Comparison of ENCODE assay signal across 1 fruit fly cellular context in the genomic region with DNA sequence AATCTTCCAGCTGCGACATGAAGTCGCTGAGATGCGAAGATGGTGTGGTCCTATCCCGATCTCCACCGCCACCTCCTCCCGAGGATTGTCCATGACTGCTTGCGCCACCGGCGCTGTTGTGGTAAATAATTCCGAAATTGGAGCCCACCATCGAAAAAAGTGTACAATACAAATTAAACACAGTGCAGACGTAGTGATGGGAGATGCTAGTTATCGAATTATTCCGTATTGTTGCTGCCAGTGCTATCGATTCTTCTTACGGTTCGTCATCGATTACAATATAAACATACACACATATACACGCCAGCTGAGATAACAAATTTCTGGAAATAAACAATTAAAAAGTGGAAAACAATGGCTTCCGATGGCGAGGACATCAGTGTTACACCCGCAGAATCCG.
TF ChIP-seq lines count a peak whose summit lies in the region.

A gene (minus strand): TSS at position 219 of the 400 bp plus-strand sequence.
A gene (plus strand): TSS at position 264 of the 400 bp plus-strand sequence.

TF ChIP-seq in whole organism, embryonic, 481 proteins besides CTCF, POLR2A, EP300 and RAD21 (continued from another document and continues in another):
- TF ChIP-seq cg (GFP tag; optimal IDR thresholded peaks at IDR 0.05; lab: Kevin White, UChicago): peak; percentile 73
- TF ChIP-seq tll (GFP tag; optimal IDR thresholded peaks at IDR 0.05; lab: Kevin White, UChicago): no peak
- no peak for TF ChIP-seq Dek (tag; optimal IDR thresholded peaks at IDR 0.05; lab: Kevin White, UChicago)
- TF ChIP-seq mld (GFP tag; IDR thresholded peaks at IDR 0.05; lab: Robert Waterston, UW; ENCODE audit: partially characterized antibody): peak; percentile 76
- no peak for TF ChIP-seq croc (GFP tag; conservative IDR thresholded peaks at IDR 0.05; lab: Robert Waterston, UW)
- TF ChIP-seq BEAF-32 (GFP tag; optimal IDR thresholded peaks at IDR 0.05; lab: Kevin White, UChicago): peak; percentile 75
- no peak for TF ChIP-seq Awh (GFP tag; IDR thresholded peaks at IDR 0.05; lab: Robert Waterston, UW)
- TF ChIP-seq twi (tag; optimal IDR thresholded peaks at IDR 0.05; lab: Kevin White, UChicago): no peak
- no peak for TF ChIP-seq Asciz (GFP tag; optimal IDR thresholded peaks at IDR 0.05; lab: Kevin White, UChicago)
- no peak for TF ChIP-seq ind (GFP tag; optimal IDR thresholded peaks at IDR 0.05; lab: Kevin White, UChicago)
- TF ChIP-seq CG14860 (GFP tag; IDR thresholded peaks at IDR 0.05; lab: Robert Waterston, UW; ENCODE audit: partially characterized antibody): peak; percentile 73
- TF ChIP-seq CG8478 (optimal IDR thresholded peaks at IDR 0.05; lab: Kevin White, UChicago): no peak
- no peak for TF ChIP-seq CG9727 (GFP tag; optimal IDR thresholded peaks at IDR 0.05; lab: Kevin White, UChicago)
- no peak for TF ChIP-seq CG4328 (GFP tag; optimal IDR thresholded peaks at IDR 0.05; lab: Kevin White, UChicago)
- no peak for TF ChIP-seq sens-2 (GFP tag; IDR thresholded peaks at IDR 0.05; lab: Robert Waterston, UW)
- no peak for TF ChIP-seq CG7839 (tag; optimal IDR thresholded peaks at IDR 0.05; lab: Kevin White, UChicago)
- TF ChIP-seq CG31224 (GFP tag; IDR thresholded peaks at IDR 0.05; lab: Robert Waterston, UW): no peak
- TF ChIP-seq Fer1 (GFP tag; optimal IDR thresholded peaks at IDR 0.05; lab: Kevin White, UChicago): peak; percentile 57
- no peak for TF ChIP-seq CG13123 (GFP tag; optimal IDR thresholded peaks at IDR 0.05; lab: Kevin White, UChicago)
- TF ChIP-seq Blimp-1 (GFP tag; optimal IDR thresholded peaks at IDR 0.05; lab: Kevin White, UChicago): no peak
- no peak for TF ChIP-seq fd96Cb (tag; optimal IDR thresholded peaks at IDR 0.05; lab: Kevin White, UChicago)
- TF ChIP-seq prd (optimal IDR thresholded peaks at IDR 0.05; lab: Kevin White, UChicago): no peak
- TF ChIP-seq prd (GFP tag; IDR thresholded peaks at IDR 0.05; lab: Robert Waterston, UW): no peak
- TF ChIP-seq wek (GFP tag; optimal IDR thresholded peaks at IDR 0.05; lab: Kevin White, UChicago): peak; percentile 7
- TF ChIP-seq CG10147 (GFP tag; optimal IDR thresholded peaks at IDR 0.05; lab: Kevin White, UChicago): peak; percentile 15
- no peak for TF ChIP-seq CG17612 (GFP tag; IDR thresholded peaks at IDR 0.05; lab: Robert Waterston, UW)
- peak; percentile 46 for TF ChIP-seq CG10267 (tag; optimal IDR thresholded peaks at IDR 0.05; lab: Kevin White, UChicago)
- no peak for TF ChIP-seq tup (GFP tag; optimal IDR thresholded peaks at IDR 0.05; lab: Kevin White, UChicago)
- no peak for TF ChIP-seq caup (GFP tag; optimal IDR thresholded peaks at IDR 0.05; lab: Kevin White, UChicago; ENCODE audit: severe bottlenecking)
- no peak for TF ChIP-seq chn (GFP tag; optimal IDR thresholded peaks at IDR 0.05; lab: Kevin White, UChicago)
- TF ChIP-seq Sin3A (optimal IDR thresholded peaks at IDR 0.05; lab: Kevin White, UChicago): no peak
- no peak for TF ChIP-seq CG3281 (GFP tag; optimal IDR thresholded peaks at IDR 0.05; lab: Kevin White, UChicago)
- TF ChIP-seq NfI (GFP tag; optimal IDR thresholded peaks at IDR 0.05; lab: Kevin White, UChicago): no peak
- no peak for TF ChIP-seq fu2 (GFP tag; optimal IDR thresholded peaks at IDR 0.05; lab: Kevin White, UChicago)
- no peak for TF ChIP-seq Trl (optimal IDR thresholded peaks at IDR 0.05; lab: Kevin White, UChicago)
- TF ChIP-seq Trl (GFP tag; optimal IDR thresholded peaks at IDR 0.05; lab: Kevin White, UChicago): no peak
- TF ChIP-seq tio (GFP tag; optimal IDR thresholded peaks at IDR 0.05; lab: Kevin White, UChicago): no peak
- TF ChIP-seq vnd (GFP tag; IDR thresholded peaks at IDR 0.05; lab: Robert Waterston, UW; ENCODE audit: partially characterized antibody): peak; percentile 70
- TF ChIP-seq CG14710 (tag; optimal IDR thresholded peaks at IDR 0.05; lab: Kevin White, UChicago): peak; percentile 45
- no peak for TF ChIP-seq CG7357 (GFP tag; IDR thresholded peaks at IDR 0.05; lab: Robert Waterston, UW)
- TF ChIP-seq h (optimal IDR thresholded peaks at IDR 0.05; lab: Kevin White, UChicago): no peak
- TF ChIP-seq Dbx (GFP tag; IDR thresholded peaks at IDR 0.05; lab: Robert Waterston, UW): no peak
- TF ChIP-seq Tbp (GFP tag; optimal IDR thresholded peaks at IDR 0.05; lab: Kevin White, UChicago): no peak
- TF ChIP-seq sob (GFP tag; IDR thresholded peaks at IDR 0.05; lab: Robert Waterston, UW): no peak
- no peak for TF ChIP-seq ash1 (GFP tag; optimal IDR thresholded peaks at IDR 0.05; lab: Kevin White, UChicago)
- no peak for TF ChIP-seq ab (GFP tag; optimal IDR thresholded peaks at IDR 0.05; lab: Kevin White, UChicago)
- TF ChIP-seq ftz-f1 (GFP tag; optimal IDR thresholded peaks at IDR 0.05; lab: Kevin White, UChicago): no peak
- TF ChIP-seq sna (GFP tag; IDR thresholded peaks at IDR 0.05; lab: Robert Waterston, UW; ENCODE audit: partially characterized antibody): peak; percentile 83
- TF ChIP-seq HmgZ (tag; optimal IDR thresholded peaks at IDR 0.05; lab: Kevin White, UChicago): peak; percentile 36
- TF ChIP-seq CG10959 (GFP tag; IDR thresholded peaks at IDR 0.05; lab: Robert Waterston, UW): no peak
- no peak for TF ChIP-seq cad (GFP tag; optimal IDR thresholded peaks at IDR 0.05; lab: Kevin White, UChicago)
- peak; percentile 93 for TF ChIP-seq HLH4C (GFP tag; IDR thresholded peaks at IDR 0.05; lab: Robert Waterston, UW; ENCODE audit: partially characterized antibody)
- no peak for TF ChIP-seq Side (GFP tag; optimal IDR thresholded peaks at IDR 0.05; lab: Kevin White, UChicago)
- no peak for TF ChIP-seq trh (GFP tag; optimal IDR thresholded peaks at IDR 0.05; lab: Kevin White, UChicago)
- no peak for TF ChIP-seq CG10462 (GFP tag; optimal IDR thresholded peaks at IDR 0.05; lab: Kevin White, UChicago)
- TF ChIP-seq dysf (GFP tag; IDR thresholded peaks at IDR 0.05; lab: Robert Waterston, UW): no peak
- TF ChIP-seq bab2 (GFP tag; optimal IDR thresholded peaks at IDR 0.05; lab: Kevin White, UChicago): no peak
- no peak for TF ChIP-seq dpn (GFP tag; optimal IDR thresholded peaks at IDR 0.05; lab: Kevin White, UChicago)
- TF ChIP-seq CG13424 (tag; optimal IDR thresholded peaks at IDR 0.05; lab: Kevin White, UChicago): no peak
- TF ChIP-seq CG11398 (GFP tag; optimal IDR thresholded peaks at IDR 0.05; lab: Kevin White, UChicago): no peak
- TF ChIP-seq Pdp1 (GFP tag; optimal IDR thresholded peaks at IDR 0.05; lab: Kevin White, UChicago): peak in 1 of 2 experiments; percentile 30
- peak; percentile 34 for TF ChIP-seq CG17186 (GFP tag; optimal IDR thresholded peaks at IDR 0.05; lab: Kevin White, UChicago)
- TF ChIP-seq CG18619 (GFP tag; optimal IDR thresholded peaks at IDR 0.05; lab: Kevin White, UChicago): no peak
- no peak for TF ChIP-seq CG6854 (GFP tag; optimal IDR thresholded peaks at IDR 0.05; lab: Kevin White, UChicago)
- TF ChIP-seq lilli (GFP tag; optimal IDR thresholded peaks at IDR 0.05; lab: Kevin White, UChicago): peak; percentile 16
- TF ChIP-seq CG4424 (GFP tag; optimal IDR thresholded peaks at IDR 0.05; lab: Kevin White, UChicago): no peak
- no peak for TF ChIP-seq CG5245 (GFP tag; optimal IDR thresholded peaks at IDR 0.05; lab: Kevin White, UChicago)
- TF ChIP-seq vvl (GFP tag; IDR thresholded peaks at IDR 0.05; lab: Robert Waterston, UW): peak; percentile 57
- TF ChIP-seq mam (GFP tag; optimal IDR thresholded peaks at IDR 0.05; lab: Kevin White, UChicago): no peak
- no peak for TF ChIP-seq luna (GFP tag; optimal IDR thresholded peaks at IDR 0.05; lab: Kevin White, UChicago)
- no peak for TF ChIP-seq ems (GFP tag; optimal IDR thresholded peaks at IDR 0.05; lab: Kevin White, UChicago)
- no peak for TF ChIP-seq CG3838 (GFP tag; optimal IDR thresholded peaks at IDR 0.05; lab: Kevin White, UChicago)
- TF ChIP-seq Dll (GFP tag; IDR thresholded peaks at IDR 0.05; lab: Robert Waterston, UW; ENCODE audit: partially characterized antibody): peak; percentile 85
- TF ChIP-seq Fer2 (tag; optimal IDR thresholded peaks at IDR 0.05; lab: Kevin White, UChicago): no peak
- no peak for TF ChIP-seq CG12071 (GFP tag; optimal IDR thresholded peaks at IDR 0.05; lab: Kevin White, UChicago)
- TF ChIP-seq Abd-B (GFP tag; optimal IDR thresholded peaks at IDR 0.05; lab: Kevin White, UChicago): no peak
- TF ChIP-seq ATbp (GFP tag; optimal IDR thresholded peaks at IDR 0.05; lab: Kevin White, UChicago): no peak
- no peak for TF ChIP-seq CG9817 (tag; optimal IDR thresholded peaks at IDR 0.05; lab: Kevin White, UChicago)
- TF ChIP-seq HLH54F (GFP tag; optimal IDR thresholded peaks at IDR 0.05; lab: Kevin White, UChicago): no peak
- TF ChIP-seq maf-S (GFP tag; optimal IDR thresholded peaks at IDR 0.05; lab: Kevin White, UChicago): no peak
- peak; percentile 87 for TF ChIP-seq unc-4 (GFP tag; IDR thresholded peaks at IDR 0.05; lab: Robert Waterston, UW; ENCODE audit: partially characterized antibody)
- no peak for TF ChIP-seq CG9876 (GFP tag; optimal IDR thresholded peaks at IDR 0.05; lab: Kevin White, UChicago)
- peak; percentile 19 for TF ChIP-seq gfzf (GFP tag; optimal IDR thresholded peaks at IDR 0.05; lab: Kevin White, UChicago)
- TF ChIP-seq Optix (GFP tag; IDR thresholded peaks at IDR 0.05; lab: Robert Waterston, UW): no peak
- TF ChIP-seq zf30C (GFP tag; optimal IDR thresholded peaks at IDR 0.05; lab: Kevin White, UChicago): no peak
- peak; percentile 91 for TF ChIP-seq CG13287 (GFP tag; IDR thresholded peaks at IDR 0.05; lab: Robert Waterston, UW; ENCODE audit: partially characterized antibody)
- TF ChIP-seq ro (GFP tag; IDR thresholded peaks at IDR 0.05; lab: Robert Waterston, UW): no peak
- TF ChIP-seq BtbVII (GFP tag; optimal IDR thresholded peaks at IDR 0.05; lab: Kevin White, UChicago): peak; percentile 1
- TF ChIP-seq CG12155 (GFP tag; optimal IDR thresholded peaks at IDR 0.05; lab: Kevin White, UChicago): no peak
- peak; percentile 24 for TF ChIP-seq CG17829 (tag; optimal IDR thresholded peaks at IDR 0.05; lab: Kevin White, UChicago)
- peak; percentile 59 for TF ChIP-seq CG8924 (tag; optimal IDR thresholded peaks at IDR 0.05; lab: Kevin White, UChicago)
- no peak for TF ChIP-seq lov (optimal IDR thresholded peaks at IDR 0.05; lab: Kevin White, UChicago)
- no peak for TF ChIP-seq lov (GFP tag; IDR thresholded peaks at IDR 0.05; lab: Robert Waterston, UW)
- TF ChIP-seq CG34422 (GFP tag; IDR thresholded peaks at IDR 0.05; lab: Robert Waterston, UW): peak; percentile 56; the same call in 2 of the 3 replicates
- no peak for TF ChIP-seq CG11093 (GFP tag; IDR thresholded peaks at IDR 0.05; lab: Robert Waterston, UW)
- peak; percentile 33 for TF ChIP-seq sug (tag; optimal IDR thresholded peaks at IDR 0.05; lab: Kevin White, UChicago)
- TF ChIP-seq C15 (GFP tag; IDR thresholded peaks at IDR 0.05; lab: Robert Waterston, UW): no peak
- no peak for TF ChIP-seq scrt (GFP tag; optimal IDR thresholded peaks at IDR 0.05; lab: Kevin White, UChicago)
- 0 out of 2 replicates have a peak, but pooled peaks have one; percentile 24 for TF ChIP-seq HLH3B (GFP tag; IDR thresholded peaks at IDR 0.05; lab: Robert Waterston, UW)
- peak; percentile 1 for TF ChIP-seq phol (tag; optimal IDR thresholded peaks at IDR 0.05; lab: Kevin White, UChicago)
- TF ChIP-seq D19B (GFP tag; optimal IDR thresholded peaks at IDR 0.05; lab: Kevin White, UChicago): no peak
- TF ChIP-seq Max (GFP tag; optimal IDR thresholded peaks at IDR 0.05; lab: Kevin White, UChicago): no peak
- no peak for TF ChIP-seq CG6272 (GFP tag; IDR thresholded peaks at IDR 0.05; lab: Robert Waterston, UW)
- TF ChIP-seq abd-A (tag; optimal IDR thresholded peaks at IDR 0.05; lab: Kevin White, UChicago): no peak
- peak; percentile 71 for TF ChIP-seq CG4617 (GFP tag; optimal IDR thresholded peaks at IDR 0.05; lab: Kevin White, UChicago; ENCODE audit: borderline replicate concordance)
- no peak for TF ChIP-seq her (GFP tag; optimal IDR thresholded peaks at IDR 0.05; lab: Kevin White, UChicago)
- no peak for TF ChIP-seq so (GFP tag; IDR thresholded peaks at IDR 0.05; lab: Robert Waterston, UW)
- TF ChIP-seq hkb (optimal IDR thresholded peaks at IDR 0.05; lab: Kevin White, UChicago): no peak
- TF ChIP-seq hkb (GFP tag; IDR thresholded peaks at IDR 0.05; lab: Robert Waterston, UW): no peak
- no peak for TF ChIP-seq Lpt (GFP tag; optimal IDR thresholded peaks at IDR 0.05; lab: Kevin White, UChicago)
- peak; percentile 83 for TF ChIP-seq CG7963 (GFP tag; IDR thresholded peaks at IDR 0.05; lab: Robert Waterston, UW; ENCODE audit: partially characterized antibody)
- peak; percentile 4 for TF ChIP-seq CG17385 (GFP tag; optimal IDR thresholded peaks at IDR 0.05; lab: Kevin White, UChicago)
- TF ChIP-seq btn (GFP tag; optimal IDR thresholded peaks at IDR 0.05; lab: Kevin White, UChicago): no peak
- TF ChIP-seq CG6765 (GFP tag; optimal IDR thresholded peaks at IDR 0.05; lab: Kevin White, UChicago): no peak
- TF ChIP-seq CG15696 (tag; optimal IDR thresholded peaks at IDR 0.05; lab: Kevin White, UChicago): no peak
- peak; percentile 21 for TF ChIP-seq CG2712 (tag; optimal IDR thresholded peaks at IDR 0.05; lab: Kevin White, UChicago)
- no peak for TF ChIP-seq fd102C (GFP tag; optimal IDR thresholded peaks at IDR 0.05; lab: Kevin White, UChicago)
- TF ChIP-seq CG9797 (GFP tag; optimal IDR thresholded peaks at IDR 0.05; lab: Kevin White, UChicago): peak; percentile 30
- TF ChIP-seq Aef1 (GFP tag; IDR thresholded peaks at IDR 0.05; lab: Robert Waterston, UW): no peak
- no peak for TF ChIP-seq CG14965 (GFP tag; optimal IDR thresholded peaks at IDR 0.05; lab: Kevin White, UChicago; ENCODE audit: borderline replicate concordance)
- no peak for TF ChIP-seq CG11456 (GFP tag; IDR thresholded peaks at IDR 0.05; lab: Robert Waterston, UW)
- no peak for TF ChIP-seq Six4 (GFP tag; optimal IDR thresholded peaks at IDR 0.05; lab: Kevin White, UChicago)
- TF ChIP-seq tap (tag; optimal IDR thresholded peaks at IDR 0.05; lab: Kevin White, UChicago): no peak
- TF ChIP-seq tin (GFP tag; optimal IDR thresholded peaks at IDR 0.05; lab: Kevin White, UChicago): no peak
- TF ChIP-seq CG3163 (GFP tag; optimal IDR thresholded peaks at IDR 0.05; lab: Kevin White, UChicago): no peak
- peak; percentile 76 for TF ChIP-seq CG34376 (GFP tag; optimal IDR thresholded peaks at IDR 0.05; lab: Kevin White, UChicago)
- no peak for TF ChIP-seq CG8944 (GFP tag; optimal IDR thresholded peaks at IDR 0.05; lab: Kevin White, UChicago)
- TF ChIP-seq unpg (GFP tag; optimal IDR thresholded peaks at IDR 0.05; lab: Kevin White, UChicago): no peak
- TF ChIP-seq gcm2 (GFP tag; optimal IDR thresholded peaks at IDR 0.05; lab: Kevin White, UChicago): no peak
- TF ChIP-seq Myb (GFP tag; optimal IDR thresholded peaks at IDR 0.05; lab: Kevin White, UChicago): no peak
- TF ChIP-seq Nf-YA (GFP tag; IDR thresholded peaks at IDR 0.05; lab: Robert Waterston, UW): no peak
